Fruit fly (Drosophila melanogaster) whole organism, embryonic: Measurements from ENCODE around the gene CG15914.

Source experiments
- Atf3 ChIP-seq: fragments of 200-800 bp; sonication (Bioruptor generic); optimal IDR thresholded peaks from 3 replicates; lab custom pipeline; 2016; ENCODE audit warnings: missing biosample characterization, missing genetic modification characterization
- Atf6 ChIP-seq: fragments of 200-800 bp; sonication (Bioruptor generic); IDR thresholded peaks from 2 replicates; pipeline ENCODE4 v1.3.6; 2022; ENCODE audit warnings: missing biosample characterization, missing genetic modification characterization
- CG10274 ChIP-seq: fragments of 200-800 bp; sonication (Bioruptor generic); optimal IDR thresholded peaks from 3 replicates; lab custom pipeline; 2017; ENCODE audit warnings: missing biosample characterization, mild to moderate bottlenecking, missing genetic modification characterization
- CG10543 ChIP-seq: fragments of 200-800 bp; sonication (Bioruptor generic); optimal IDR thresholded peaks from 3 replicates; lab custom pipeline; 2017; ENCODE audit warnings: missing biosample characterization, mild to moderate bottlenecking, missing genetic modification characterization, moderate library complexity
- CG12299 ChIP-seq: fragments of 200-800 bp; sonication (Bioruptor generic); optimal IDR thresholded peaks from 2 replicates; lab custom pipeline; 2018; ENCODE audit warnings: missing biosample characterization, mild to moderate bottlenecking, missing genetic modification characterization
- CG14441 ChIP-seq: fragments of 200-800 bp; sonication (Bioruptor generic); IDR thresholded peaks from 2 replicates; pipeline ENCODE4 v1.3.6; 2022; ENCODE audit warnings: missing biosample characterization, missing genetic modification characterization
- CG14710 ChIP-seq: fragments of 200-800 bp; sonication (Bioruptor generic); optimal IDR thresholded peaks from 3 replicates; lab custom pipeline; 2019; ENCODE audit warnings: missing biosample characterization, mild to moderate bottlenecking, missing genetic modification characterization, moderate library complexity
- CG1602 ChIP-seq: fragments of 200-800 bp; sonication (Bioruptor generic); optimal IDR thresholded peaks from 3 replicates; lab custom pipeline; 2016; ENCODE audit warnings: missing biosample characterization, missing genetic modification characterization
- CG17612 ChIP-seq: fragments of 200-800 bp; sonication (Bioruptor generic); IDR thresholded peaks from 2 replicates; pipeline ENCODE4 v1.3.6; 2022; ENCODE audit warnings: missing biosample characterization, missing genetic modification characterization
- CG17802 ChIP-seq: fragments of 200-800 bp; sonication (Bioruptor generic); optimal IDR thresholded peaks from 2 replicates; lab custom pipeline; 2018; ENCODE audit warnings: missing biosample characterization, mild to moderate bottlenecking, missing genetic modification characterization, moderate library complexity
- CG2116 ChIP-seq: fragments of 200-800 bp; sonication (Bioruptor generic); optimal IDR thresholded peaks from 3 replicates; lab custom pipeline; 2018; ENCODE audit warnings: missing biosample characterization, mild to moderate bottlenecking, missing genetic modification characterization
- CG2129 ChIP-seq: fragments of 200-800 bp; sonication (Bioruptor generic); IDR thresholded peaks from 2 replicates; pipeline ENCODE4 v1.3.6; 2022; ENCODE audit warnings: missing biosample characterization, missing genetic modification characterization; ENCODE audit not compliant: partially characterized antibody
- CG42726 ChIP-seq: fragments of 200-800 bp; sonication (Bioruptor generic); IDR thresholded peaks from 2 replicates; pipeline ENCODE4 v1.3.6; 2022; ENCODE audit warnings: missing biosample characterization, missing genetic modification characterization; ENCODE audit not compliant: partially characterized antibody
- CG4328 ChIP-seq: fragments of 200-800 bp; sonication (Bioruptor generic); optimal IDR thresholded peaks from 3 replicates; lab custom pipeline; 2017; ENCODE audit warnings: missing biosample characterization, missing genetic modification reagents, missing genetic modification characterization
- CG4617 ChIP-seq: fragments of 200-800 bp; sonication (Bioruptor generic); optimal IDR thresholded peaks from 3 replicates; lab custom pipeline; 2016; ENCODE audit warnings: missing biosample characterization, missing genetic modification characterization, borderline replicate concordance
- CG4707 ChIP-seq: fragments of 200-800 bp; sonication (Bioruptor generic); optimal IDR thresholded peaks from 2 replicates; lab custom pipeline; 2018; ENCODE audit warnings: missing biosample characterization, mild to moderate bottlenecking, missing genetic modification characterization, moderate library complexity
- CG6272 ChIP-seq: fragments of 200-800 bp; sonication (Bioruptor generic); IDR thresholded peaks from 2 replicates; pipeline ENCODE4 v1.3.6; 2022; ENCODE audit warnings: missing biosample characterization, missing genetic modification characterization
- CG7786 ChIP-seq: fragments of 200-800 bp; sonication (Bioruptor generic); optimal IDR thresholded peaks from 2 replicates; lab custom pipeline; 2016; ENCODE audit warnings: missing biosample characterization, missing genetic modification characterization
- CG8924 ChIP-seq: fragments of 200-800 bp; optimal IDR thresholded peaks from 3 replicates; lab custom pipeline; 2019; ENCODE audit warnings: missing biosample characterization, mild to moderate bottlenecking, missing genetic modification characterization, moderate library complexity
- CG9932 ChIP-seq: fragments of 200-800 bp; sonication (Bioruptor generic); IDR thresholded peaks from 2 replicates; pipeline ENCODE4 v1.3.6; 2022; ENCODE audit warnings: missing biosample characterization, missing genetic modification characterization
- CHES-1-like ChIP-seq: fragments of 200-800 bp; sonication (Bioruptor generic); optimal IDR thresholded peaks from 2 replicates; lab custom pipeline; 2016; ENCODE audit warnings: missing biosample characterization, missing genetic modification characterization
- Camta ChIP-seq: fragments of 200-800 bp; sonication (Bioruptor generic); optimal IDR thresholded peaks from 2 replicates; lab custom pipeline; 2016; ENCODE audit warnings: missing biosample characterization, missing genetic modification characterization
- CkIIα-i1 ChIP-seq: fragments of 200-800 bp; sonication (Bioruptor generic); IDR thresholded peaks from 2 replicates; pipeline ENCODE4 v1.3.6; 2022; ENCODE audit warnings: missing biosample characterization, missing genetic modification characterization
- D ChIP-seq, 2 experiments: fragments of 200-800 bp in 1 of 2; fragments of >200 bp in 1 of 2; sonication (Bioruptor generic) in 1 of 2; optimal IDR thresholded peaks; 2 replicates in 1 of 2; 3 replicates in 1 of 2; lab custom pipeline; 2017; ENCODE audit warnings: mild to moderate bottlenecking in 1 of 2, missing biosample characterization in 1 of 2, missing genetic modification characterization in 1 of 2, missing genetic modification reagents in 1 of 2
- Dek ChIP-seq: fragments of 200-800 bp; sonication (Bioruptor generic); optimal IDR thresholded peaks from 3 replicates; lab custom pipeline; 2019; ENCODE audit warnings: missing biosample characterization, mild to moderate bottlenecking, missing genetic modification characterization, moderate library complexity
- Doc3 ChIP-seq: fragments of 200-800 bp; sonication (Bioruptor generic); IDR thresholded peaks from 3 replicates; pipeline ENCODE4 v1.3.6; 2022; ENCODE audit warnings: missing biosample characterization, missing genetic modification characterization; ENCODE audit not compliant: partially characterized antibody
- Dref ChIP-seq: fragments of 200-800 bp; sonication (Bioruptor generic); IDR thresholded peaks from 2 replicates; pipeline ENCODE4 v1.3.6; 2022; ENCODE audit warnings: missing biosample characterization, missing genetic modification characterization
- Eip74EF ChIP-seq, 2 experiments: fragments of 200-800 bp in 1 of 2; fragments of >200 bp in 1 of 2; sonication (Bioruptor generic) in 1 of 2; optimal IDR thresholded peaks; 2 replicates each; lab custom pipeline; 2017 to 2019; ENCODE audit warnings: missing biosample characterization in 2 of 2, missing genetic modification characterization in 2 of 2, mild to moderate bottlenecking in 1 of 2, moderate library complexity in 1 of 2
- Fer3 ChIP-seq: fragments of 200-800 bp; sonication (Bioruptor generic); optimal IDR thresholded peaks from 2 replicates; lab custom pipeline; 2018; ENCODE audit warnings: missing biosample characterization, mild to moderate bottlenecking, missing genetic modification characterization, moderate library complexity
- HLH4C ChIP-seq: fragments of 200-800 bp; sonication (Bioruptor generic); IDR thresholded peaks from 3 replicates; pipeline ENCODE4 v1.3.6; 2022; ENCODE audit warnings: missing biosample characterization, missing genetic modification characterization; ENCODE audit not compliant: partially characterized antibody
- Hr78 ChIP-seq, 2 experiments: fragments of 200-800 bp in 1 of 2; fragments of >200 bp in 1 of 2; sonication (Bioruptor generic) in 1 of 2; optimal IDR thresholded peaks; 2 replicates each; lab custom pipeline; 2017 to 2019; ENCODE audit warnings: missing biosample characterization in 2 of 2, missing genetic modification characterization in 2 of 2, mild to moderate bottlenecking in 1 of 2, moderate library complexity in 1 of 2
- Lpt ChIP-seq: fragments of >200 bp; optimal IDR thresholded peaks from 2 replicates; lab custom pipeline; 2018; ENCODE audit warnings: missing biosample characterization, missing genetic modification characterization
- Pdp1 ChIP-seq, 2 experiments: fragments of 200-800 bp; sonication (Bioruptor generic); optimal IDR thresholded peaks; 3 replicates each; lab custom pipeline; 2016; ENCODE audit warnings: missing biosample characterization in 2 of 2, missing genetic modification characterization in 2 of 2, mild to moderate bottlenecking in 1 of 2, moderate library complexity in 1 of 2
- Usf ChIP-seq: fragments of 200-800 bp; sonication (Bioruptor generic); optimal IDR thresholded peaks from 2 replicates; lab custom pipeline; 2017; ENCODE audit warnings: missing genotype, missing biosample characterization, missing genetic modification characterization
- Xbp1 ChIP-seq: fragments of 200-800 bp; sonication (Bioruptor generic); optimal IDR thresholded peaks from 3 replicates; lab custom pipeline; 2016; ENCODE audit warnings: missing biosample characterization, mild to moderate bottlenecking, missing genetic modification characterization
- ara ChIP-seq: fragments of 200-800 bp; sonication (Bioruptor generic); IDR thresholded peaks from 2 replicates; pipeline ENCODE4 v1.3.6; 2022; ENCODE audit warnings: missing biosample characterization, missing genetic modification characterization
- corto ChIP-seq: fragments of 200-800 bp; sonication (Bioruptor generic); optimal IDR thresholded peaks from 2 replicates; lab custom pipeline; 2016; ENCODE audit warnings: missing biosample characterization, mild to moderate bottlenecking, missing genetic modification characterization, moderate library complexity
- croc ChIP-seq: fragments of 200-800 bp; sonication (Bioruptor generic); conservative IDR thresholded peaks from 3 replicates; pipeline ENCODE4 v1.3.6; 2022; ENCODE audit warnings: missing biosample characterization, missing genetic modification characterization
- cwo ChIP-seq: fragments of 200-800 bp; sonication (Bioruptor generic); optimal IDR thresholded peaks from 3 replicates; lab custom pipeline; 2017; ENCODE audit warnings: missing biosample characterization, missing genetic modification characterization, mild to moderate bottlenecking, moderate library complexity, missing genetic modification reagents
- dan ChIP-seq: fragments of 200-800 bp; sonication (Bioruptor generic); IDR thresholded peaks from 2 replicates; pipeline ENCODE4 v1.3.6; 2022; ENCODE audit warnings: missing biosample characterization, missing genetic modification characterization
- exex ChIP-seq: fragments of 200-800 bp; sonication (Bioruptor generic); optimal IDR thresholded peaks from 4 replicates; lab custom pipeline; 2018; ENCODE audit warnings: missing biosample characterization, mild to moderate bottlenecking, missing genetic modification characterization, moderate library complexity
- gcm ChIP-seq: fragments of 200-800 bp; sonication (Bioruptor generic); optimal IDR thresholded peaks from 2 replicates; lab custom pipeline; 2019; ENCODE audit warnings: missing biosample characterization, mild to moderate bottlenecking, missing genetic modification characterization, moderate library complexity
- her ChIP-seq: fragments of 200-800 bp; sonication (Bioruptor generic); optimal IDR thresholded peaks from 2 replicates; lab custom pipeline; 2016; ENCODE audit warnings: missing biosample characterization, missing genetic modification characterization
- klu ChIP-seq: fragments of 200-800 bp; sonication (Bioruptor generic); IDR thresholded peaks from 2 replicates; pipeline ENCODE4 v1.3.6; 2022; ENCODE audit warnings: missing biosample characterization, missing genetic modification characterization
- knrl ChIP-seq: fragments of 200-800 bp; sonication (Bioruptor generic); IDR thresholded peaks from 3 replicates; pipeline ENCODE4 v1.3.6; 2022; ENCODE audit warnings: missing biosample characterization, missing genetic modification characterization; ENCODE audit not compliant: partially characterized antibody
- nerfin-2 ChIP-seq: fragments of 200-800 bp; sonication (Bioruptor generic); IDR thresholded peaks from 2 replicates; pipeline ENCODE4 v1.3.6; 2022; ENCODE audit warnings: missing biosample characterization, missing genetic modification characterization; ENCODE audit not compliant: partially characterized antibody
- ttk ChIP-seq: fragments of 200-800 bp; sonication (Bioruptor generic); IDR thresholded peaks from 2 replicates; pipeline ENCODE4 v2.1.2; 2022; ENCODE audit warnings: missing biosample characterization, missing genetic modification characterization

The CG15914 gene

dm6 chrX:15844139-15844538 is 9.1 kb upstream of the CG15914 start, which contains the start of the genes ArgRS and CG8578 (continued):
- TF ChIP-seq exex (tag; lab: Kevin White, UChicago): peak; percentile 29

dm6 chrX:15849021-15849420 is 4.2 kb upstream of the CG15914 start, which contains the start of gene sun:
Gene sun (minus strand): TSS chrX:15849258.
- TF ChIP-seq CG4617 (peak; percentile 55), klu (no peak), cwo (GFP tag; lab: Kevin White, UChicago) (no peak), CG10543 (no peak), gcm (no peak), CkIIα-i1 (no peak), CG2116 (GFP tag; lab: Kevin White, UChicago) (peak; percentile 20), dan (GFP tag; lab: Robert Waterston, UW) (no peak), CG4328 (GFP tag; lab: Kevin White, UChicago) (no peak), CG14710 (peak; percentile 23), CG6272 (GFP tag; lab: Robert Waterston, UW) (no peak), CG17802 (tag; lab: Kevin White, UChicago) (no peak), Usf (GFP tag; lab: Kevin White, UChicago) (no peak), Atf6 (0 out of 2 replicates have a peak, but pooled peaks have one; percentile 24), CG4707 (GFP tag; lab: Kevin White, UChicago) (no peak), CG10274 (no peak), ttk (GFP tag; lab: Robert Waterston, UW) (no peak), Camta (GFP tag; lab: Kevin White, UChicago) (no peak), CG14441 (GFP tag; lab: Robert Waterston, UW) (no peak), knrl (no peak), Atf3 (GFP tag; lab: Kevin White, UChicago) (no peak), CG12299 (tag; lab: Kevin White, UChicago) (no peak), Fer3 (tag; lab: Kevin White, UChicago) (no peak), Hr78 (GFP tag; optimal IDR thresholded peaks at IDR 0.05; lab: Kevin White, UChicago) (no peak), Dek (tag; lab: Kevin White, UChicago) (no peak), croc (GFP tag; lab: Robert Waterston, UW) (no peak), Lpt (GFP tag; lab: Kevin White, UChicago) (no peak), Pdp1 (GFP tag; optimal IDR thresholded peaks at IDR 0.05; lab: Kevin White, UChicago) (peak in 1 of 2 experiments; percentile 99), CG2129 (GFP tag; lab: Robert Waterston, UW) (no peak), Dref (GFP tag; lab: Robert Waterston, UW) (peak; percentile 60), corto (GFP tag; lab: Kevin White, UChicago) (no peak), CG7786 (GFP tag; lab: Kevin White, UChicago) (no peak), CG9932 (GFP tag; lab: Robert Waterston, UW) (no peak), Xbp1 (GFP tag; lab: Kevin White, UChicago) (no peak), CG17612 (GFP tag; lab: Robert Waterston, UW) (no peak), her (GFP tag; lab: Kevin White, UChicago) (no peak), Doc3 (GFP tag; lab: Robert Waterston, UW) (0 out of 3 replicates have a peak, but pooled peaks have one; percentile 37), HLH4C (GFP tag; lab: Robert Waterston, UW) (0 out of 3 replicates have a peak, but pooled peaks have one; percentile 32), CHES-1-like (GFP tag; lab: Kevin White, UChicago) (no peak), CG8924 (tag; lab: Kevin White, UChicago) (no peak), D (optimal IDR thresholded peaks at IDR 0.05; lab: Kevin White, UChicago) (no peak), D (GFP tag; optimal IDR thresholded peaks at IDR 0.05; lab: Kevin White, UChicago) (no peak), nerfin-2 (GFP tag; lab: Robert Waterston, UW) (no peak), CG42726 (GFP tag; lab: Robert Waterston, UW) (no peak), ara (GFP tag; lab: Robert Waterston, UW) (no peak), Eip74EF (GFP tag; optimal IDR thresholded peaks at IDR 0.05; lab: Kevin White, UChicago) (no peak), CG1602 (GFP tag; lab: Kevin White, UChicago) (no peak)
